Fruit fly (Drosophila melanogaster) whole organism, embryonic: ENCODE results near the gene DppIII.
A peak's percentile ranks its signal among the peaks of the same experiment; 100 is the strongest.

ENCODE experiments used
- Atf-2 ChIP-seq: fragments of 200-800 bp; sonication (Bioruptor generic); optimal IDR thresholded peaks from 2 replicates; lab custom pipeline; 2016; ENCODE audit warnings: missing biosample characterization, missing genetic modification characterization
- CG11398 ChIP-seq: fragments of 200-800 bp; sonication (Bioruptor generic); optimal IDR thresholded peaks from 2 replicates; lab custom pipeline; 2016; ENCODE audit warnings: missing biosample characterization, missing genetic modification characterization
- CG11696 ChIP-seq: fragments of 200-800 bp; sonication (Bioruptor generic); IDR thresholded peaks from 2 replicates; pipeline ENCODE4 v1.3.6; 2022; ENCODE audit warnings: missing biosample characterization, missing genetic modification characterization
- CG12155 ChIP-seq: fragments of 200-800 bp; sonication (Bioruptor generic); optimal IDR thresholded peaks from 3 replicates; lab custom pipeline; 2016; ENCODE audit warnings: missing biosample characterization, missing genetic modification characterization
- CG12659 ChIP-seq: fragments of 200-800 bp; sonication (Bioruptor generic); optimal IDR thresholded peaks from 3 replicates; lab custom pipeline; 2017; ENCODE audit warnings: mild to moderate bottlenecking, missing biosample characterization, missing genetic modification reagents, missing genetic modification characterization
- CG12942 ChIP-seq: fragments of 200-800 bp; sonication (Bioruptor generic); optimal IDR thresholded peaks from 3 replicates; lab custom pipeline; 2016; ENCODE audit warnings: missing biosample characterization, missing genetic modification characterization
- CG14860 ChIP-seq: fragments of 200-800 bp; sonication (Bioruptor generic); IDR thresholded peaks from 3 replicates; pipeline ENCODE4 v1.3.6; 2022; ENCODE audit warnings: missing biosample characterization, missing genetic modification characterization; ENCODE audit not compliant: partially characterized antibody
- CG15269 ChIP-seq: fragments of 200-800 bp; sonication (Bioruptor generic); optimal IDR thresholded peaks from 2 replicates; lab custom pipeline; 2018; ENCODE audit warnings: missing biosample characterization, mild to moderate bottlenecking, missing genetic modification characterization, moderate library complexity
- CG1792 ChIP-seq: fragments of 200-800 bp; sonication (Bioruptor generic); optimal IDR thresholded peaks from 2 replicates; lab custom pipeline; 2016; ENCODE audit warnings: missing biosample characterization, missing genetic modification characterization
- CG2116 ChIP-seq: fragments of 200-800 bp; sonication (Bioruptor generic); optimal IDR thresholded peaks from 3 replicates; lab custom pipeline; 2018; ENCODE audit warnings: missing biosample characterization, mild to moderate bottlenecking, missing genetic modification characterization
- CG2712 ChIP-seq: fragments of 200-800 bp; optimal IDR thresholded peaks from 3 replicates; lab custom pipeline; 2019; ENCODE audit warnings: missing biosample characterization, mild to moderate bottlenecking, missing genetic modification characterization, moderate library complexity
- CG34422 ChIP-seq: fragments of 200-800 bp; sonication (Bioruptor generic); IDR thresholded peaks from 3 replicates; pipeline ENCODE4 v1.3.6; 2022; ENCODE audit warnings: missing biosample characterization, missing genetic modification characterization
- CG4730 ChIP-seq: fragments of 200-800 bp; sonication (Bioruptor generic); IDR thresholded peaks from 2 replicates; pipeline ENCODE4 v1.3.6; 2022; ENCODE audit warnings: missing biosample characterization, missing genetic modification characterization
- CG6765 ChIP-seq: fragments of 200-800 bp; sonication (Bioruptor generic); optimal IDR thresholded peaks from 3 replicates; lab custom pipeline; 2017; ENCODE audit warnings: missing biosample characterization, mild to moderate bottlenecking, missing genetic modification characterization
- CG7786 ChIP-seq: fragments of 200-800 bp; sonication (Bioruptor generic); optimal IDR thresholded peaks from 2 replicates; lab custom pipeline; 2016; ENCODE audit warnings: missing biosample characterization, missing genetic modification characterization
- CHES-1-like ChIP-seq: fragments of 200-800 bp; sonication (Bioruptor generic); optimal IDR thresholded peaks from 2 replicates; lab custom pipeline; 2016; ENCODE audit warnings: missing biosample characterization, missing genetic modification characterization
- Dll ChIP-seq: fragments of 200-800 bp; sonication (Bioruptor generic); IDR thresholded peaks from 4 replicates; pipeline ENCODE4 v1.3.6; 2022; ENCODE audit warnings: missing biosample characterization, missing genetic modification characterization; ENCODE audit not compliant: partially characterized antibody
- Doc3 ChIP-seq: fragments of 200-800 bp; sonication (Bioruptor generic); IDR thresholded peaks from 3 replicates; pipeline ENCODE4 v1.3.6; 2022; ENCODE audit warnings: missing biosample characterization, missing genetic modification characterization; ENCODE audit not compliant: partially characterized antibody
- Dp ChIP-seq: fragments of 200-800 bp; sonication (Bioruptor generic); optimal IDR thresholded peaks from 2 replicates; lab custom pipeline; 2018; ENCODE audit warnings: missing biosample characterization, mild to moderate bottlenecking, missing genetic modification characterization, moderate library complexity
- E2f1 ChIP-seq: fragments of 200-800 bp; sonication (Bioruptor generic); IDR thresholded peaks from 2 replicates; pipeline ENCODE4 v1.3.6; 2022; ENCODE audit warnings: missing biosample characterization, missing genetic modification characterization
- E2f2 ChIP-seq: fragments of 200-800 bp; sonication (Bioruptor generic); IDR thresholded peaks from 2 replicates; pipeline ENCODE4 v1.3.6; 2022; ENCODE audit warnings: missing biosample characterization, missing genetic modification characterization
- Ets97D ChIP-seq: fragments of 200-800 bp; sonication (Bioruptor generic); optimal IDR thresholded peaks from 3 replicates; lab custom pipeline; 2016; ENCODE audit warnings: missing biosample characterization, missing genetic modification characterization
- Hr3 ChIP-seq: fragments of 200-800 bp; sonication (Bioruptor generic); optimal IDR thresholded peaks from 3 replicates; lab custom pipeline; 2016; ENCODE audit warnings: missing biosample characterization, missing genetic modification characterization
- Hsf ChIP-seq: fragments of 200-800 bp; sonication (Bioruptor generic); optimal IDR thresholded peaks from 3 replicates; lab custom pipeline; 2016; ENCODE audit warnings: missing biosample characterization, missing genetic modification characterization
- MESR4 ChIP-seq: fragments of 200-800 bp; sonication (Bioruptor generic); optimal IDR thresholded peaks from 2 replicates; lab custom pipeline; 2018; ENCODE audit warnings: missing biosample characterization, mild to moderate bottlenecking, missing genetic modification characterization, moderate library complexity
- Mad ChIP-seq: fragments of 200-800 bp; sonication (Bioruptor generic); optimal IDR thresholded peaks from 2 replicates; lab custom pipeline; 2016; ENCODE audit warnings: missing biosample characterization, missing genetic modification characterization
- Mrtf ChIP-seq: fragments of 200-800 bp; sonication (Bioruptor generic); IDR thresholded peaks from 3 replicates; pipeline ENCODE4 v1.3.6; 2022; ENCODE audit warnings: missing biosample characterization, missing genetic modification characterization
- Scr ChIP-seq: fragments of 200-800 bp; sonication (Bioruptor generic); IDR thresholded peaks from 2 replicates; pipeline ENCODE4 v1.3.6; 2022; ENCODE audit warnings: missing biosample characterization, missing genetic modification characterization; ENCODE audit not compliant: partially characterized antibody
- Sin3A ChIP-seq: fragments of >200 bp; optimal IDR thresholded peaks from 2 replicates; lab custom pipeline; 2018
- Sox100B ChIP-seq: fragments of 200-800 bp; sonication (Bioruptor generic); optimal IDR thresholded peaks from 3 replicates; lab custom pipeline; 2018; ENCODE audit warnings: missing biosample characterization, mild to moderate bottlenecking, missing genetic modification characterization
- Xrp1 ChIP-seq: fragments of 200-800 bp; sonication (Bioruptor generic); IDR thresholded peaks from 2 replicates; pipeline ENCODE4 v1.3.6; 2022; ENCODE audit warnings: missing biosample characterization, missing genetic modification characterization
- bbx ChIP-seq: fragments of 200-800 bp; sonication (Bioruptor generic); IDR thresholded peaks from 2 replicates; pipeline ENCODE4 v1.3.6; 2022; ENCODE audit warnings: missing biosample characterization, missing genetic modification characterization; ENCODE audit not compliant: partially characterized antibody
- chinmo ChIP-seq: fragments of 200-800 bp; sonication (Bioruptor generic); IDR thresholded peaks from 4 replicates; pipeline ENCODE4 v1.3.6; 2022; ENCODE audit warnings: missing biosample characterization, missing genetic modification characterization; ENCODE audit not compliant: partially characterized antibody
- dysf ChIP-seq: fragments of 200-800 bp; sonication (Bioruptor generic); IDR thresholded peaks from 3 replicates; pipeline ENCODE4 v1.3.6; 2022; ENCODE audit warnings: missing biosample characterization, missing genetic modification characterization
- fd96Cb ChIP-seq: fragments of 200-800 bp; sonication (Bioruptor generic); optimal IDR thresholded peaks from 2 replicates; lab custom pipeline; 2018; ENCODE audit warnings: missing biosample characterization, mild to moderate bottlenecking, missing genetic modification characterization, moderate library complexity
- gfzf ChIP-seq: fragments of 200-800 bp; sonication (Bioruptor generic); optimal IDR thresholded peaks from 2 replicates; lab custom pipeline; 2016; ENCODE audit warnings: missing biosample characterization, mild to moderate bottlenecking, missing genetic modification characterization, moderate library complexity
- jumu ChIP-seq: fragments of 200-800 bp; sonication (Bioruptor generic); optimal IDR thresholded peaks from 3 replicates; lab custom pipeline; 2016; ENCODE audit warnings: missing biosample characterization, missing genetic modification characterization
- knrl ChIP-seq: fragments of 200-800 bp; sonication (Bioruptor generic); IDR thresholded peaks from 3 replicates; pipeline ENCODE4 v1.3.6; 2022; ENCODE audit warnings: missing biosample characterization, missing genetic modification characterization; ENCODE audit not compliant: partially characterized antibody
- mam ChIP-seq: fragments of 200-800 bp; sonication (Bioruptor generic); optimal IDR thresholded peaks from 3 replicates; lab custom pipeline; 2016; ENCODE audit warnings: missing biosample characterization, missing genetic modification characterization
- onecut ChIP-seq: fragments of 200-800 bp; sonication (Bioruptor generic); IDR thresholded peaks from 2 replicates; pipeline ENCODE4 v1.3.6; 2022; ENCODE audit warnings: missing biosample characterization, missing genetic modification characterization
- scrt ChIP-seq: fragments of 200-800 bp; sonication (Bioruptor generic); optimal IDR thresholded peaks from 2 replicates; lab custom pipeline; 2018; ENCODE audit warnings: missing biosample characterization, mild to moderate bottlenecking, missing genetic modification characterization, moderate library complexity
- sens ChIP-seq: fragments of 200-800 bp; sonication (Bioruptor generic); peaks from one replicate; lab custom pipeline; 2016; ENCODE audit warnings: missing biosample characterization, missing genetic modification characterization
- tna ChIP-seq: fragments of 200-800 bp; sonication (Bioruptor generic); IDR thresholded peaks from 2 replicates; pipeline ENCODE4 v1.3.6; 2022; ENCODE audit warnings: missing biosample characterization, missing genetic modification characterization; ENCODE audit not compliant: partially characterized antibody
- twi ChIP-seq: fragments of 200-800 bp; optimal IDR thresholded peaks from 2 replicates; lab custom pipeline; 2019; ENCODE audit warnings: missing biosample characterization, mild to moderate bottlenecking, missing genetic modification characterization, moderate library complexity
- tx ChIP-seq: fragments of 200-800 bp; sonication (Bioruptor generic); optimal IDR thresholded peaks from 2 replicates; lab custom pipeline; 2016; ENCODE audit warnings: missing biosample characterization, missing genetic modification characterization
- unc-4 ChIP-seq: fragments of 200-800 bp; sonication (Bioruptor generic); IDR thresholded peaks from 2 replicates; pipeline ENCODE4 v1.3.6; 2022; ENCODE audit warnings: missing biosample characterization, missing genetic modification characterization; ENCODE audit not compliant: partially characterized antibody
- vvl ChIP-seq: fragments of 200-800 bp; sonication (Bioruptor generic); IDR thresholded peaks from 2 replicates; pipeline ENCODE4 v1.3.6; 2022; ENCODE audit warnings: missing biosample characterization, missing genetic modification characterization

Gene DppIII

DNA sequence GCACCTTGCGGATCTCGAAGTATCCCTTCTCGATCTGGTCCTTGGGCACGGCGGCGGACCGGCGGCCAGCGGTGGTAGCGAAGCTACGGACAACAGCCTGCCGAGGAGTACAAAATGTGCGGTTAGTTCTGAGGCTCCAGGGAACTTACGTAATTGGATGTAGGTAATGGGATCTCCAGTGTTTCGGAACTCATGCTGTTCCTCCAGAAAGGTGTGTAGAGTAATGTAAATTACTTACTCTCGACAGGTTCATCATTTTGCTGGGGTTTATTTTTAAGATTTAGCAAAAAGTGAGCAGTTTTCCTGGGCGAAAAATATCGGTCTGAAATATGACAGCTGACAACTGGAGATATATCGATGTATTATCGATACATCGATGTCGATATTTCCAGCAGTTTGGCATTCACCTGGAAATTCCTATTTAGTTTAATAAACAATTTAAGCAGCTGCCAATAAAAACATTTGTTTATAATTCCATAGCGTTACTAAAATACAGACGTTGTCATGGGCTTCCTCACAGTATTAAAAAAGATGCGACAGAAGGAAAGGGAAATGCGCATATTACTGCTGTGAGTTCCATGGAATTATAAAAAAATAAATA, 3.4 kb upstream of the DppIII start, which contains the start of the genes COX7A and Arl2 (continued):
- TF ChIP-seq CG4730: no peak
- no peak for TF ChIP-seq CG34422 (GFP tag; lab: Robert Waterston, UW)
- peak; percentile 94 for TF ChIP-seq Dll (GFP tag; lab: Robert Waterston, UW)
- peak; percentile 68 for TF ChIP-seq sens (GFP tag; lab: Kevin White, UChicago)
- TF ChIP-seq unc-4: peak; percentile 95
- 0 out of 2 replicates have a peak, but pooled peaks have one; percentile 10 for TF ChIP-seq onecut (GFP tag; lab: Robert Waterston, UW)
- TF ChIP-seq CHES-1-like: no peak
- no peak for TF ChIP-seq CG15269 (tag; lab: Kevin White, UChicago)
- no peak for TF ChIP-seq jumu (GFP tag; lab: Kevin White, UChicago)
- no peak for TF ChIP-seq CG6765 (GFP tag; lab: Kevin White, UChicago)
- TF ChIP-seq CG11398 (GFP tag; lab: Kevin White, UChicago): no peak
- TF ChIP-seq chinmo (GFP tag; lab: Robert Waterston, UW): peak; percentile 83; the same call in 3 of the 4 replicates
- TF ChIP-seq Mrtf (GFP tag; lab: Robert Waterston, UW): no peak
- TF ChIP-seq CG1792: no peak
- no peak for TF ChIP-seq CG12942 (GFP tag; lab: Kevin White, UChicago)
- TF ChIP-seq CG12155 (GFP tag; lab: Kevin White, UChicago): no peak
- peak; percentile 30 for TF ChIP-seq Sin3A (lab: Kevin White, UChicago)
- no peak for TF ChIP-seq Mad (GFP tag; lab: Kevin White, UChicago)
- TF ChIP-seq gfzf: peak; percentile 42
- TF ChIP-seq Scr: peak; percentile 93
- peak; percentile 91 for TF ChIP-seq CG14860
- TF ChIP-seq Atf-2 (GFP tag; lab: Kevin White, UChicago): no peak
- peak; percentile 60 for TF ChIP-seq Ets97D (GFP tag; lab: Kevin White, UChicago)
- TF ChIP-seq CG2116 (GFP tag; lab: Kevin White, UChicago): peak; percentile 65
- TF ChIP-seq Sox100B: no peak
- peak; percentile 91 for TF ChIP-seq tna
- TF ChIP-seq Doc3 (GFP tag; lab: Robert Waterston, UW): peak; percentile 87
- TF ChIP-seq CG11696 (GFP tag; lab: Robert Waterston, UW): no peak
- TF ChIP-seq E2f1 (GFP tag; lab: Robert Waterston, UW): 0 out of 2 replicates have a peak, but pooled peaks have one; percentile 17
- no peak for TF ChIP-seq dysf (GFP tag; lab: Robert Waterston, UW)
- TF ChIP-seq bbx: peak; percentile 97
- no peak for TF ChIP-seq Xrp1 (GFP tag; lab: Robert Waterston, UW)
- 0 out of 2 replicates have a peak, but pooled peaks have one; percentile 39 for TF ChIP-seq vvl (GFP tag; lab: Robert Waterston, UW)
- peak; percentile 45 for TF ChIP-seq Dp (GFP tag; lab: Kevin White, UChicago)
- no peak for TF ChIP-seq twi (tag; lab: Kevin White, UChicago)
- peak; percentile 56 for TF ChIP-seq E2f2 (GFP tag; lab: Robert Waterston, UW)
- peak; percentile 22 for TF ChIP-seq CG2712 (tag; lab: Kevin White, UChicago)
- TF ChIP-seq Hsf (GFP tag; lab: Kevin White, UChicago): no peak
- TF ChIP-seq CG7786 (GFP tag; lab: Kevin White, UChicago): no peak
- TF ChIP-seq Hr3: no peak
- peak; percentile 92 for TF ChIP-seq knrl (GFP tag; lab: Robert Waterston, UW)
- TF ChIP-seq mam (GFP tag; lab: Kevin White, UChicago): no peak
- peak; percentile 31 for TF ChIP-seq tx (GFP tag; lab: Kevin White, UChicago)
- peak; percentile 98 for TF ChIP-seq MESR4
- TF ChIP-seq fd96Cb: no peak
- TF ChIP-seq scrt (GFP tag; lab: Kevin White, UChicago): no peak
- peak; percentile 72 for TF ChIP-seq CG12659 (GFP tag; lab: Kevin White, UChicago)
